Worm (Caenorhabditis elegans) whole organism, L2 larva: ENCODE measurements around the gene C04E6.12.

Experiments used
- F13H6.1 ChIP-seq: sonication (generic microtip); optimal IDR thresholded peaks from 2 replicates; lab custom pipeline; 2016; ENCODE audit warnings: missing genetic modification characterization, missing compliant biosample characterization
- R02D3.7 ChIP-seq: fragments of 150-350 bp; optimal IDR thresholded peaks from 2 replicates; lab custom pipeline; 2014; ENCODE audit warnings: missing biosample characterization, missing genetic modification characterization
- Y55F3AM.14 ChIP-seq: fragments of 200-800 bp; sonication (Bioruptor generic); optimal IDR thresholded peaks from 2 replicates; lab custom pipeline; 2018; ENCODE audit warnings: mild to moderate bottlenecking, missing genetic modification characterization, missing compliant biosample characterization
- ZK546.5 ChIP-seq: sonication (generic microtip); optimal IDR thresholded peaks from 2 replicates; lab custom pipeline; 2017; ENCODE audit warnings: missing biosample characterization, missing genetic modification characterization
- blmp-1 ChIP-seq: sonication (generic microtip); optimal IDR thresholded peaks from 2 replicates; lab custom pipeline; 2017; ENCODE audit warnings: missing genetic modification characterization, mild to moderate bottlenecking, missing compliant biosample characterization, antibody characterized with exemption, moderate library complexity; ENCODE audit not compliant: insufficient read depth
- ceh-16 ChIP-seq: fragments of 150-350 bp; optimal IDR thresholded peaks from 2 replicates; lab custom pipeline; 2014; ENCODE audit warnings: missing biosample characterization, missing genetic modification characterization
- ceh-82 ChIP-seq: fragments of 150-350 bp; optimal IDR thresholded peaks from 2 replicates; lab custom pipeline; 2014; ENCODE audit warnings: missing biosample characterization, missing genetic modification characterization
- crh-2 ChIP-seq: sonication (generic microtip); optimal IDR thresholded peaks from 2 replicates; lab custom pipeline; 2017; ENCODE audit warnings: missing biosample characterization, missing genetic modification characterization
- dmd-4 ChIP-seq: sonication (generic microtip); optimal IDR thresholded peaks from 2 replicates; lab custom pipeline; 2017; ENCODE audit warnings: missing biosample characterization, missing genetic modification characterization
- egl-27 ChIP-seq: sonication (generic microtip); optimal IDR thresholded peaks from 3 replicates; lab custom pipeline; 2017; ENCODE audit warnings: missing biosample characterization, missing genetic modification reagents, missing genetic modification characterization
- elt-1 ChIP-seq: fragments of 150-350 bp; optimal IDR thresholded peaks from 2 replicates; lab custom pipeline; 2014; ENCODE audit warnings: missing biosample characterization, missing genetic modification characterization
- elt-3 ChIP-seq: sonication (generic microtip); optimal IDR thresholded peaks from 2 replicates; lab custom pipeline; 2017; ENCODE audit warnings: missing biosample characterization, missing genetic modification characterization
- gmeb-1 ChIP-seq: fragments of 150-350 bp; optimal IDR thresholded peaks from 2 replicates; lab custom pipeline; 2014; ENCODE audit warnings: missing biosample characterization, missing genetic modification characterization
- lin-11 ChIP-seq: fragments of 150-350 bp; sonication (generic microtip); optimal IDR thresholded peaks from 2 replicates; lab custom pipeline; 2014; ENCODE audit warnings: missing biosample characterization, missing genetic modification characterization, inconsistent platforms, mixed read lengths
- lin-39 ChIP-seq: fragments of 150-350 bp; optimal IDR thresholded peaks from 2 replicates; lab custom pipeline; 2014; ENCODE audit warnings: missing biosample characterization, missing genetic modification reagents, missing genetic modification characterization
- lsy-2 ChIP-seq, 2 experiments: fragments of 150-350 bp in 1 of 2; sonication (generic microtip) in 1 of 2; optimal IDR thresholded peaks; 2 replicates each; lab custom pipeline; 2014 to 2017; ENCODE audit warnings: missing biosample characterization in 2 of 2, missing genetic modification characterization in 2 of 2
- mab-5 ChIP-seq: fragments of 150-350 bp; optimal IDR thresholded peaks from 2 replicates; lab custom pipeline; 2014; ENCODE audit warnings: missing biosample characterization, missing genetic modification characterization
- mbf-1 ChIP-seq: sonication (generic microtip); optimal IDR thresholded peaks from 2 replicates; lab custom pipeline; 2017; ENCODE audit warnings: missing biosample characterization, missing genetic modification characterization
- mdl-1 ChIP-seq, 2 experiments: fragments of 150-350 bp in 1 of 2; sonication (generic microtip) in 1 of 2; optimal IDR thresholded peaks; 2 replicates each; lab custom pipeline; 2017; ENCODE audit warnings: missing biosample characterization in 2 of 2, missing genetic modification characterization in 2 of 2
- nhr-10 ChIP-seq: sonication (generic microtip); optimal IDR thresholded peaks from 2 replicates; lab custom pipeline; 2017; ENCODE audit warnings: missing biosample characterization, missing genetic modification characterization
- nhr-11 ChIP-seq: fragments of 150-350 bp; optimal IDR thresholded peaks from 2 replicates; lab custom pipeline; 2014; ENCODE audit warnings: missing biosample characterization, missing genetic modification characterization
- nhr-12 ChIP-seq: fragments of 150-350 bp; optimal IDR thresholded peaks from 2 replicates; lab custom pipeline; 2014; ENCODE audit warnings: missing biosample characterization, missing genetic modification characterization
- nhr-129 ChIP-seq: fragments of 150-350 bp; optimal IDR thresholded peaks from 2 replicates; lab custom pipeline; 2014; ENCODE audit warnings: missing biosample characterization, missing genetic modification characterization
- nhr-21 ChIP-seq: fragments of 150-350 bp; optimal IDR thresholded peaks from 2 replicates; lab custom pipeline; 2014; ENCODE audit warnings: missing biosample characterization, missing genetic modification characterization
- nhr-23 ChIP-seq: fragments of 150-350 bp; optimal IDR thresholded peaks from 2 replicates; lab custom pipeline; 2014; ENCODE audit warnings: missing biosample characterization, missing genetic modification reagents, missing genetic modification characterization
- nhr-237 ChIP-seq: fragments of 150-350 bp; optimal IDR thresholded peaks from 2 replicates; lab custom pipeline; 2014; ENCODE audit warnings: missing biosample characterization, missing genetic modification characterization
- nhr-25 ChIP-seq: fragments of 150-350 bp; sonication (generic microtip); optimal IDR thresholded peaks from 3 replicates; lab custom pipeline; 2014; ENCODE audit warnings: missing biosample characterization, missing genetic modification characterization
- nhr-6 ChIP-seq: fragments of 150-350 bp; optimal IDR thresholded peaks from 2 replicates; lab custom pipeline; 2014; ENCODE audit warnings: missing biosample characterization, missing genetic modification characterization
- nhr-77 ChIP-seq: fragments of 150-350 bp; optimal IDR thresholded peaks from 2 replicates; lab custom pipeline; 2014; ENCODE audit warnings: missing biosample characterization, missing genetic modification characterization
- sem-4 ChIP-seq: fragments of 150-350 bp; optimal IDR thresholded peaks from 2 replicates; lab custom pipeline; 2014; ENCODE audit warnings: missing biosample characterization, missing genetic modification reagents, missing genetic modification characterization
- skn-1 ChIP-seq: sonication (generic microtip); optimal IDR thresholded peaks from 2 replicates; lab custom pipeline; 2017; ENCODE audit warnings: missing biosample characterization, missing genetic modification characterization
- sma-3 ChIP-seq: sonication (generic microtip); optimal IDR thresholded peaks from 2 replicates; lab custom pipeline; 2016; ENCODE audit warnings: missing genetic modification reagents, missing genetic modification characterization, missing compliant biosample characterization
- sma-9 ChIP-seq, 2 experiments: fragments of 150-350 bp in 1 of 2; sonication (generic microtip) in 1 of 2; optimal IDR thresholded peaks; 2 replicates each; lab custom pipeline; 2014 to 2016; ENCODE audit warnings: missing genetic modification characterization in 2 of 2, mild to moderate bottlenecking in 1 of 2, missing biosample characterization in 1 of 2, missing compliant biosample characterization in 1 of 2, missing genetic modification reagents in 1 of 2, moderate library complexity in 1 of 2
- unc-55 ChIP-seq: fragments of 150-350 bp; sonication (generic microtip); optimal IDR thresholded peaks from 3 replicates; lab custom pipeline; 2014; ENCODE audit warnings: missing biosample characterization, missing genetic modification reagents, missing genetic modification characterization
- zag-1 ChIP-seq: fragments of 150-350 bp; optimal IDR thresholded peaks from 2 replicates; lab custom pipeline; 2014; ENCODE audit warnings: missing biosample characterization, missing genetic modification characterization
- ztf-11 ChIP-seq: sonication (generic microtip); optimal IDR thresholded peaks from 2 replicates; lab custom pipeline; 2017; ENCODE audit warnings: missing biosample characterization, missing genetic modification characterization
- ztf-4 ChIP-seq: fragments of 150-350 bp; optimal IDR thresholded peaks from 2 replicates; lab custom pipeline; 2014; ENCODE audit warnings: missing biosample characterization, missing genetic modification characterization

The C04E6.12 gene

DNA sequence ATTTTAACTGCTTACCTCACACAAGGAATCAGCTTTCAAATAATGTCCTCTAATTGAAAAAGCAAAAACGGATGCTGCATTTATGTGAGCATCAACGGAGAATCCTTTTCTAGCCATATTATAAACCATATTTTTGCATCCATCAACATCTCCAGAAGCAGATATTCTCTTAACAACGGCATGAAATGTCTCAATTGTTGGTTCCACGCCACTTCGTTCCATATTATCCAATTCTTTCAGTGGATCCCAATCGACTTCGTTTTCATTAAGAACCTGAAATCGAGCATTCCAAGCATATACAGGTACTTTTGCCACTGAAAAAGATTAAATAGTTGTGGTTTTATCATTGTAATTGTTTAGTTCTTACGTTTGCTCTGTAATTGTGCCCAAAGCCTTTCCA, 2.9 kb downstream of the C04E6.12 start:
- TF ChIP-seq blmp-1, result no peak
- TF ChIP-seq dmd-4 (tag; lab: Kevin White, UChicago), result no peak
- TF ChIP-seq egl-27 (tag; lab: Kevin White, UChicago), result no peak
- no peak for TF ChIP-seq mbf-1 (tag; lab: Kevin White, UChicago)
- TF ChIP-seq crh-2 (tag; lab: Kevin White, UChicago), result no peak
- TF ChIP-seq mdl-1 (tag; optimal IDR thresholded peaks at IDR 0.05; lab: Kevin White, UChicago), result no peak
- no peak for TF ChIP-seq lin-11 (tag; lab: Kevin White, UChicago)
- TF ChIP-seq lin-39 (tag; lab: Kevin White, UChicago), result no peak
- TF ChIP-seq, all 48 proteins: peak for 0

DNA sequence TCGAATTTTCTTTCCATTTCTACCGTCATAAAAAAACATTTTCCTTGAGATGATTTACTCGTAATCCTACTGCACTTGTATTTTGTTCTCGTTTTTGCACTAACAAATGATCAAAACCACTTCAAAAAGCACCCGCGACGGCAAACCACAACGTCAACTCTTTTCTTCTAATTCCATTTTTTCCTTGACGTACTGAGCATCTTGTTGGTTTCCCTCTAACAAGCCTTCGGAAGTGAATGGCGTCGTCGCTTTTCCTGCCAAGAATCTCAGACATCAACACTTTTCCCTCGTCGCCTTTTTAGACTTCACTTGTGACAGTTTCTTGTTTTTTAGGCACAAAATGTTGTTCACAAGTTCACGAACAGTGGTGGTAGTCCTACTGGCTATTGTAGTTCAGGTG, 7.4 kb downstream of the C04E6.12 start, which contains the start of gene C04E6.13:
Gene C04E6.13, plus strand, starts transcription at position 301 of the 400 bp plus-strand sequence.
- TF ChIP-seq lsy-2 (tag; optimal IDR thresholded peaks at IDR 0.05; lab: Kevin White, UChicago) (no peak), R02D3.7 (tag; lab: Kevin White, UChicago) (no peak), ZK546.5 (tag; lab: Kevin White, UChicago) (no peak), nhr-12 (tag; lab: Kevin White, UChicago) (no peak), lin-39 (tag; lab: Kevin White, UChicago) (no peak), ztf-4 (tag; lab: Kevin White, UChicago) (no peak), egl-27 (tag; lab: Kevin White, UChicago) (no peak), nhr-129 (tag; lab: Kevin White, UChicago) (no peak)

DNA sequence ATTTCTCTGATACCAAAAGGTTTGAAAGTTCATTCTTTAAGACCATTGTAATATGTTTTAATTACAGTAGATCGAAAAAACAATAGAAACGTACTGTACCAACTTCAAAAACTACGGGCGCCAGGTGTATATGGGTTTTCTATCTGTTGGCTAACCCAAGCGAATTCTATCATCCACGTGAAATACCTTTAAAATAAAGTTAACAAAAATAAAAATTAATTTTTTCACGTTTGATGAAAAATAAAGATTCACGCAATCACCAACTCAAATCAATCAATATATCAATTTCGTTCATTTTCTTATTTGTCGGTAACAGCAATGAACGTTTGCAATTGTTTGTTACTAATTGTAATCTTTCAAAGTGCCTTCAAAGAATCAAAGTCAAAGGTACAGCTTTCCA, 12.7 kb downstream of the C04E6.12 start, which contains the start of gene C04E6.4:
Gene C04E6.4, plus strand, starts transcription at position 301 of the 400 bp plus-strand sequence.
- TF ChIP-seq lsy-2 (tag; optimal IDR thresholded peaks at IDR 0.05; lab: Kevin White, UChicago) (no peak), nhr-21 (tag; lab: Kevin White, UChicago) (no peak), skn-1 (tag; lab: Kevin White, UChicago) (no peak), elt-3 (tag; lab: Kevin White, UChicago) (no peak), nhr-12 (tag; lab: Kevin White, UChicago) (no peak), R02D3.7 (tag; lab: Kevin White, UChicago) (no peak), sma-3 (GFP tag; lab: Kevin White, UChicago) (no peak), Y55F3AM.14 (GFP tag; lab: Kevin White, UChicago) (no peak), nhr-6 (no peak), zag-1 (tag; lab: Kevin White, UChicago) (no peak), sem-4 (tag; lab: Kevin White, UChicago) (no peak), mab-5 (no peak), ceh-82 (tag; lab: Kevin White, UChicago) (no peak), ztf-11 (tag; lab: Kevin White, UChicago) (no peak)

DNA sequence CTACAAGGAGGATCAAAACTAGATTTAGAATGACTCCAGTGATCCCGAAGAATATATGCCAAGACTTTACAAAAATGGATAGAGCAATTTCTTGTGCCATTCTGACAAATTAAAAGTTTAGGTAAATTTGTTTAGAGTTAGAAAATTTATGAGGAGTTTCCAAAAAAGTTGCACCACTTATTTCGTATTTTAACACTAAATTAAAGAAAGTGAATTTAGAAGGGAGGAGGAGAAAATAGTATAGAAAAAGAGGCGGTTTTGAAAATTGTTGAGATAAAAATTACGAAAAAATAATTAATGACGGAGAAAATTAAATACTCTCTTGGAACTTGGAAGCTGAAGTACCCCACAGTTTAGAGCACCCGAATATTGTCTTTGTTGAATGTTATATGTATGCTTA, 13.5 kb downstream of the C04E6.12 start, which contains the start of gene srd-15:
Gene srd-15, minus strand, starts transcription at position 101 of the 400 bp plus-strand sequence.
- TF ChIP-seq gmeb-1 (tag; lab: Kevin White, UChicago), result no peak
- no peak for TF ChIP-seq nhr-25 (tag; lab: Kevin White, UChicago)
- TF ChIP-seq egl-27 (tag; lab: Kevin White, UChicago), result no peak
- no peak for TF ChIP-seq ztf-11 (tag; lab: Kevin White, UChicago)
- TF ChIP-seq nhr-77 (tag; lab: Kevin White, UChicago), result no peak
- TF ChIP-seq nhr-23, result no peak
- TF ChIP-seq lsy-2 (tag; optimal IDR thresholded peaks at IDR 0.05; lab: Kevin White, UChicago), result no peak
- no peak for TF ChIP-seq lin-39 (tag; lab: Kevin White, UChicago)
- no peak for TF ChIP-seq skn-1 (tag; lab: Kevin White, UChicago)
- TF ChIP-seq Y55F3AM.14 (GFP tag; lab: Kevin White, UChicago), result no peak

DNA sequence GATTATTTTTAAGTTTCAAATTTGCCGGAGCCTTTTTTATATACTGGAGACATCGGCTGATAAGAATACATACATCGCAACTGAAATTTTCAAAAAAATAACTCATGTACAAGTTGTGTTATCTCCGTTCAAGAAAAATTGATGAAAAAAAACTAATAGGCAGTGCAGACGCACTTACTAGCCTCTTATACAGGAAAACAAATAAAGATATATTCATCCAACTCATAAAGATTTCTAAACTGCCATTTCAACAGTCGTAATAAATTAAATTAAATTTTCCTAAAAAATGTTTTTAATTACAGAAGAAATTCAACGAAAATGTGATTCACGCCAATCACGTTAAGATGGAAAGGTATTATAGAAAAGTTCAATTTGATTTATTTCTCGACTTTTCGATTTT, 18.0 kb downstream of the C04E6.12 start, which contains the start of gene C04E6.5:
Gene C04E6.5, plus strand, starts transcription at position 301 of the 400 bp plus-strand sequence.
- TF ChIP-seq R02D3.7 (tag; lab: Kevin White, UChicago), result no peak
- no peak for TF ChIP-seq ZK546.5 (tag; lab: Kevin White, UChicago)
- TF ChIP-seq ztf-4 (tag; lab: Kevin White, UChicago), result no peak
- no peak for TF ChIP-seq nhr-12 (tag; lab: Kevin White, UChicago)
- TF ChIP-seq unc-55 (GFP tag; lab: Kevin White, UChicago), result no peak
- no peak for TF ChIP-seq nhr-11
- no peak for TF ChIP-seq nhr-10
- no peak for TF ChIP-seq gmeb-1 (tag; lab: Kevin White, UChicago)
- TF ChIP-seq lin-11 (tag; lab: Kevin White, UChicago), result no peak
- TF ChIP-seq elt-1 (tag; lab: Kevin White, UChicago), result no peak
- TF ChIP-seq F13H6.1 (tag; lab: Kevin White, UChicago), result no peak
- no peak for TF ChIP-seq ceh-16 (tag; lab: Kevin White, UChicago)
- no peak for TF ChIP-seq sma-9 (GFP tag; optimal IDR thresholded peaks at IDR 0.05; lab: Kevin White, UChicago)
- TF ChIP-seq sma-9 (tag; optimal IDR thresholded peaks at IDR 0.05; lab: Kevin White, UChicago), result no peak
- TF ChIP-seq nhr-237 (tag; lab: Kevin White, UChicago), result no peak
- no peak for TF ChIP-seq sem-4 (tag; lab: Kevin White, UChicago)
- TF ChIP-seq nhr-25 (tag; lab: Kevin White, UChicago), result no peak
- TF ChIP-seq, all 48 proteins: peak for 0
